Fruit fly (Drosophila melanogaster) whole organism, embryonic: Measurements from ENCODE around the gene Gr61a.

Source experiments
- CG8924 ChIP-seq: fragments of 200-800 bp; optimal IDR thresholded peaks from 3 replicates; lab custom pipeline; 2019; ENCODE audit warnings: missing biosample characterization, mild to moderate bottlenecking, missing genetic modification characterization, moderate library complexity
- sug ChIP-seq: fragments of 200-800 bp; optimal IDR thresholded peaks from 2 replicates; lab custom pipeline; 2019; ENCODE audit warnings: missing biosample characterization, mild to moderate bottlenecking, missing genetic modification characterization, moderate library complexity

DNA sequence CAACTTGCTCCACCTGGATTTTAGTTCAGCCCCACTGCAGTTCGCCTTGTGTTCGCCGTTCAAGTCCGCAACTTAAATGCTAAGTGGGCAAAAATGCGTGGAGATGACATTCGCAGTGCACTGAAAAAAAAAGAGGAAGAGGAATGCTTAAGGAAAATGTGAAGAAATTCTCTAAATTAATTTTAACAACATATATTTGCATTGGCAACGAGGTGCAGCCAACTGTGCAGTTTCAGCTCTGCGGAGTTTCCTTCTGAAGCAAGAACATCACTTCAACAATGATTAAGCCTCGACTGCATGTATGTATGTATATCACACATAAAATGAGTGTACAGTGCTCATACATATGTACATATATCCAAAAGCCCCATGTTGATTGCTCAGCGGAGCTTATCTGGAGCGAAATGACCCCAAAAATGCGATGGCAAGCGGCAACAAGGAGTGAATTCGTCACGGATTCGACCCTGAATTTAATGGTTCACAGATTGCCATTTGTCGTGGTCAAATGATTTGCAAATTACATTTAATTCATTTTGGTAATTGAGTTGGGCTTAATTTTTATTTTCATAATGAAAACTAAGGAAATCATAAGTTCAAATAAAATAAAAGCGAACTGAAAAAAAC lies 20.2 kb upstream of the Gr61a start:
- no peak for TF ChIP-seq CG8924
- TF ChIP-seq sug (tag; lab: Kevin White, UChicago): no peak
